Worm (Caenorhabditis elegans) whole organism, early embryonic: ENCODE data around the gene ugt-63.

Source experiments
- F13C5.2 ChIP-seq: sonication (generic microtip); optimal IDR thresholded peaks from 2 replicates; lab custom pipeline; 2017; ENCODE audit warnings: mild to moderate bottlenecking, missing genetic modification characterization, inconsistent platforms, missing compliant biosample characterization
- ama-1 ChIP-seq: fragments of 150-350 bp; optimal IDR thresholded peaks from 2 replicates; lab custom pipeline; 2014
- ceh-36 ChIP-seq: sonication (generic microtip); optimal IDR thresholded peaks from 2 replicates; lab custom pipeline; 2016; ENCODE audit warnings: missing genetic modification characterization, inconsistent platforms, missing compliant biosample characterization
- ets-7 ChIP-seq: sonication (generic microtip); optimal IDR thresholded peaks from 2 replicates; lab custom pipeline; 2016; ENCODE audit warnings: missing genotype, missing genetic modification characterization, missing compliant biosample characterization
- flt-1 ChIP-seq: fragments of 200-800 bp; sonication (Bioruptor generic); IDR thresholded peaks from 2 replicates; pipeline ENCODE4 v1.3.6; 2022; ENCODE audit warnings: missing genetic modification characterization, missing compliant biosample characterization
- hnd-1 ChIP-seq: sonication (generic microtip); optimal IDR thresholded peaks from 2 replicates; lab custom pipeline; 2016; ENCODE audit warnings: missing genetic modification characterization, missing compliant biosample characterization
- pes-1 ChIP-seq: fragments of 200-800 bp; sonication (Bioruptor generic); IDR thresholded peaks from 2 replicates; pipeline ENCODE4 v1.3.6; 2022; ENCODE audit warnings: missing genetic modification reagents, missing genetic modification characterization, missing compliant biosample characterization
- scrt-1 ChIP-seq: fragments of 200-800 bp; sonication (Bioruptor generic); IDR thresholded peaks from 2 replicates; pipeline ENCODE4 v1.3.6; 2022; ENCODE audit warnings: missing genetic modification characterization, missing compliant biosample characterization
- sea-1 ChIP-seq: fragments of 200-800 bp; sonication (Bioruptor generic); conservative IDR thresholded peaks from 2 replicates; pipeline ENCODE4 v1.3.6; 2022; ENCODE audit warnings: missing genetic modification characterization, missing compliant biosample characterization
- tbx-11 ChIP-seq: fragments of 200-800 bp; sonication (Bioruptor generic); IDR thresholded peaks from 2 replicates; pipeline ENCODE4 v1.3.6; 2022; ENCODE audit warnings: missing genetic modification characterization, missing compliant biosample characterization
- tra-4 ChIP-seq: sonication (generic microtip); optimal IDR thresholded peaks from 2 replicates; lab custom pipeline; 2017; ENCODE audit warnings: missing genetic modification characterization, missing compliant biosample characterization

DNA sequence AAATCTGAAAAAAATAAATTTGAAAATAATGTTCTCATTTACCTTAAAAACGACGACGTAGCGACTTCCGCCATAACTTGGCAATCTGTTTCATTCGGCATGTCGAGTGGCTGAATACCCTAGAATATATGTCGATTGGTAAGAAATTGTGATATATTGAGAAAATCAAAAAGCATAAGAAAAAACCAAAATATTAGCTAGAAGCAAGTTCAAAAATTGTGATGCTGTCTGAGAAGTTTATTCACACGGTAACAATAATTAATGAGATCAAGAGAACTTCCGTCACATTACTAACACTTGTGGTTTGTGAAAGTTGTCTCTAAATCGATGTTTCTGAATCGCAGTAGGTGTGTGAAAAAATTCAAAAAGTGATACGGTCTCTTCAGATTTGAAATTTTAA, 8.6 kb downstream of the ugt-63 start, which contains the start of gene srab-1:
- TF ChIP-seq pes-1 (GFP tag; lab: Robert Waterston, UW) (no peak), flt-1 (no peak), ama-1 (lab: Kevin White, UChicago) (no peak), tra-4 (no peak), F13C5.2 (tag; lab: Kevin White, UChicago) (no peak), scrt-1 (GFP tag; lab: Robert Waterston, UW) (no peak), ceh-36 (no peak), ets-7 (tag; lab: Kevin White, UChicago) (no peak), sea-1 (no peak), tbx-11 (GFP tag; lab: Robert Waterston, UW) (no peak), hnd-1 (tag; lab: Kevin White, UChicago) (no peak)
